Fruit fly (Drosophila melanogaster) S2 (cell line): ENCODE results near the gene CG6479.

ENCODE experiments used
- CG8478 ChIP-seq: fragments of >200 bp; optimal IDR thresholded peaks from 2 replicates; lab custom pipeline; 2018
- CTCF ChIP-seq, 2 experiments: fragments of >200 bp; optimal IDR thresholded peaks; 2 replicates each; lab custom pipeline; 2018

The CG6479 gene

dm6 chr3L:17352812-17353211 lies 13.8 kb upstream of the CG6479 start:
- TF ChIP-seq CG8478 (lab: Kevin White, UChicago) (no peak), CTCF (optimal IDR thresholded peaks at IDR 0.05; lab: Kevin White, UChicago) (peak; percentile 54 to 70)

- TF ChIP-seq CG8478 (lab: Kevin White, UChicago) (no peak), CTCF (optimal IDR thresholded peaks at IDR 0.05; lab: Kevin White, UChicago) (no peak)
Observed at dm6 chr3L:17351522-17351921, 12.5 kb upstream of the CG6479 start, which contains the start of gene CG7692. Gene CG7692 (plus strand): TSS chr3L:17351822.

- no peak for TF ChIP-seq CTCF (optimal IDR thresholded peaks at IDR 0.05; lab: Kevin White, UChicago)
- no peak for TF ChIP-seq CG8478 (lab: Kevin White, UChicago)
Observed at dm6 chr3L:17349604-17350003, 10.5 kb upstream of the CG6479 start, which contains the start of gene Mip. Gene Mip (minus strand): TSS chr3L:17349666.

dm6 chr3L:17346393-17346792 lies 7.3 kb upstream of the CG6479 start:
- TF ChIP-seq CTCF (optimal IDR thresholded peaks at IDR 0.05; lab: Kevin White, UChicago) (no peak), CG8478 (lab: Kevin White, UChicago) (no peak)

dm6 chr3L:17344596-17344995 lies 5.5 kb upstream of the CG6479 start, which contains the start of gene brv2:
Gene brv2 (minus strand): TSS chr3L:17344696.
- no peak for TF ChIP-seq CTCF (optimal IDR thresholded peaks at IDR 0.05; lab: Kevin White, UChicago)
- no peak for TF ChIP-seq CG8478 (lab: Kevin White, UChicago)

- no peak for TF ChIP-seq CG8478 (lab: Kevin White, UChicago)
- no peak for TF ChIP-seq CTCF (optimal IDR thresholded peaks at IDR 0.05; lab: Kevin White, UChicago)
Observed at dm6 chr3L:17341216-17341615, 2.2 kb upstream of the CG6479 start, which contains the start of gene CG13727. Gene CG13727 (minus strand): TSS chr3L:17341316.

- TF ChIP-seq CG8478 (lab: Kevin White, UChicago) = no peak
- no peak for TF ChIP-seq CTCF (optimal IDR thresholded peaks at IDR 0.05; lab: Kevin White, UChicago)
Observed at dm6 chr3L:17339756-17340155, 694 bp upstream of the CG6479 start.

- TF ChIP-seq CG8478 (lab: Kevin White, UChicago) (no peak), CTCF (optimal IDR thresholded peaks at IDR 0.05; lab: Kevin White, UChicago) (no peak)
Observed at dm6 chr3L:17329069-17329468, 10.0 kb downstream of the CG6479 start, which contains the start of gene Or74a. Gene Or74a (minus strand): TSS chr3L:17329169.

- TF ChIP-seq CTCF (optimal IDR thresholded peaks at IDR 0.05; lab: Kevin White, UChicago) (no peak), CG8478 (lab: Kevin White, UChicago) (no peak)
Observed at dm6 chr3L:17325418-17325817, 13.6 kb downstream of the CG6479 start, which contains the start of gene CG13725. Gene CG13725 (minus strand): TSS chr3L:17325518.

- TF ChIP-seq CG8478 (lab: Kevin White, UChicago) (no peak), CTCF (optimal IDR thresholded peaks at IDR 0.05; lab: Kevin White, UChicago) (no peak)
Observed at dm6 chr3L:17322541-17322940, 16.5 kb downstream of the CG6479 start, which contains the start of gene CG13724. Gene CG13724 (plus strand): TSS chr3L:17322841.

- TF ChIP-seq CTCF (optimal IDR thresholded peaks at IDR 0.05; lab: Kevin White, UChicago) (no peak), CG8478 (lab: Kevin White, UChicago) (no peak)
Observed at dm6 chr3L:17320711-17321110, 18.4 kb downstream of the CG6479 start, which contains the start of gene ND-24L. Gene ND-24L (minus strand): TSS chr3L:17320811.

- TF ChIP-seq CTCF (optimal IDR thresholded peaks at IDR 0.05; lab: Kevin White, UChicago) (no peak), CG8478 (lab: Kevin White, UChicago) (no peak)
Observed at dm6 chr3L:17316220-17316619, 22.8 kb downstream of the CG6479 start.

- no peak for TF ChIP-seq CTCF (optimal IDR thresholded peaks at IDR 0.05; lab: Kevin White, UChicago)
- TF ChIP-seq CG8478 (lab: Kevin White, UChicago) = no peak
Observed at dm6 chr3L:17310509-17310908, 28.6 kb downstream of the CG6479 start.

dm6 chr3L:17292205-17292604 lies 46.9 kb downstream of the CG6479 start:
- TF ChIP-seq CTCF (optimal IDR thresholded peaks at IDR 0.05; lab: Kevin White, UChicago) (peak; percentile 61 to 66), CG8478 (lab: Kevin White, UChicago) (no peak)
